Fruit fly (Drosophila melanogaster): Measurements from ENCODE around the gene CG17129.

dm6 chr3L:716078-716477 is 36.0 kb upstream of the CG17129 start:
- no peak for TF ChIP-seq CG1832 (GFP tag; optimal IDR thresholded peaks at IDR 0.05)
- no peak for TF ChIP-seq wek (GFP tag; optimal IDR thresholded peaks at IDR 0.05)
- no peak for TF ChIP-seq chm (GFP tag; IDR thresholded peaks at IDR 0.05)
